Fruit fly (Drosophila melanogaster): ENCODE measurements around the gene Pus7.

DNA sequence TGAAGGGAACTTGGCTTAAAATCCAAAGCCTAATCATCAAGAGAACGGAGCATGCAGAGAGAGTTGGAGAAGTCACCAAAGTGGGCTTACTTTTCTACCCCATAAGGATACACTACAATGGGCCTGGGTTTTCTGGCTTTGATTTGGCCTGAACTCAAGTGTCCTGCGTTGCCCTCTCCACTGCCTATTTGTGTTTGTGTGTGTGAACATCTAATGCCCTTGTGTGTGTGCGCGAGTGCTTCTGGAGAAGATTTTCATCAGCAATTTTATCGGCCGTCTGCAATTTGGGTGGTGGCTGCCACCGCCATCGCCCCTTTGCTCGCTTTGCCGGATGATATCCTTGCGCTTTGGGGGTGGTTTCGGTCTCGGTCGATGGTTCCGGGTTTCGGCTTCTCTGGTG lies 50.8 kb downstream of the Pus7 start:
- TF ChIP-seq CG14711 (tag; optimal IDR thresholded peaks at IDR 0.05) (no peak), Crg-1 (GFP tag; optimal IDR thresholded peaks at IDR 0.05) (no peak)

All from whole organism, adult.